Fruit fly (Drosophila melanogaster) whole organism, embryonic: ENCODE measurements around the gene CG13984.

Experiments
- Abd-B ChIP-seq: fragments of 200-800 bp; sonication (Bioruptor generic); optimal IDR thresholded peaks from 2 replicates; lab custom pipeline; 2018; ENCODE audit warnings: missing biosample characterization, mild to moderate bottlenecking, missing genetic modification characterization, moderate library complexity
- Aef1 ChIP-seq: fragments of 200-800 bp; sonication (Bioruptor generic); IDR thresholded peaks from 3 replicates; pipeline ENCODE4 v1.3.6; 2022; ENCODE audit warnings: missing biosample characterization, missing genetic modification characterization
- CG10462 ChIP-seq: fragments of 200-800 bp; sonication (Bioruptor generic); optimal IDR thresholded peaks from 2 replicates; lab custom pipeline; 2016; ENCODE audit warnings: missing biosample characterization, missing genetic modification characterization
- CG10979 ChIP-seq: fragments of 200-800 bp; sonication (Bioruptor generic); optimal IDR thresholded peaks from 2 replicates; lab custom pipeline; 2018; ENCODE audit warnings: missing biosample characterization, mild to moderate bottlenecking, missing genetic modification characterization, moderate library complexity
- CG11247 ChIP-seq: fragments of 200-800 bp; sonication (Bioruptor generic); IDR thresholded peaks from 2 replicates; pipeline ENCODE4 v1.3.6; 2022; ENCODE audit warnings: missing biosample characterization, missing genetic modification characterization
- CG11695 ChIP-seq: fragments of 200-800 bp; sonication (Bioruptor generic); IDR thresholded peaks from 3 replicates; pipeline ENCODE4 v1.3.6; 2022; ENCODE audit warnings: missing biosample characterization, missing genetic modification characterization
- CG12071 ChIP-seq: fragments of 200-800 bp; sonication (Bioruptor generic); optimal IDR thresholded peaks from 3 replicates; lab custom pipeline; 2018; ENCODE audit warnings: missing biosample characterization, mild to moderate bottlenecking, missing genetic modification characterization
- CG12942 ChIP-seq: fragments of 200-800 bp; sonication (Bioruptor generic); optimal IDR thresholded peaks from 3 replicates; lab custom pipeline; 2016; ENCODE audit warnings: missing biosample characterization, missing genetic modification characterization
- CG14860 ChIP-seq: fragments of 200-800 bp; sonication (Bioruptor generic); IDR thresholded peaks from 3 replicates; pipeline ENCODE4 v1.3.6; 2022; ENCODE audit warnings: missing biosample characterization, missing genetic modification characterization; ENCODE audit not compliant: partially characterized antibody
- CG16863 ChIP-seq: fragments of 200-800 bp; sonication (Bioruptor generic); optimal IDR thresholded peaks from 3 replicates; lab custom pipeline; 2016; ENCODE audit warnings: missing biosample characterization, missing genetic modification characterization
- CG18262 ChIP-seq: fragments of 200-800 bp; optimal IDR thresholded peaks from 3 replicates; lab custom pipeline; 2019; ENCODE audit warnings: missing biosample characterization, mild to moderate bottlenecking, missing genetic modification characterization, moderate library complexity
- CG1832 ChIP-seq: fragments of 200-800 bp; sonication (Bioruptor generic); optimal IDR thresholded peaks from 2 replicates; lab custom pipeline; 2017; ENCODE audit warnings: missing biosample characterization, mild to moderate bottlenecking, missing genetic modification characterization, inconsistent platforms
- CG2889 ChIP-seq: fragments of 200-800 bp; sonication (Bioruptor generic); IDR thresholded peaks from 3 replicates; pipeline ENCODE4 v1.3.6; 2022; ENCODE audit warnings: missing biosample characterization, missing genetic modification characterization
- CG4360 ChIP-seq: fragments of 200-800 bp; sonication (Bioruptor generic); IDR thresholded peaks from 2 replicates; pipeline ENCODE4 v1.3.6; 2022; ENCODE audit warnings: missing biosample characterization, missing genetic modification characterization
- CG5953 ChIP-seq: fragments of 200-800 bp; sonication (Bioruptor generic); IDR thresholded peaks from 2 replicates; pipeline ENCODE4 v1.3.6; 2022; ENCODE audit warnings: missing biosample characterization, missing genetic modification characterization
- CG7928 ChIP-seq: fragments of 200-800 bp; sonication (Bioruptor generic); optimal IDR thresholded peaks from 2 replicates; lab custom pipeline; 2017; ENCODE audit warnings: missing biosample characterization, mild to moderate bottlenecking, missing genetic modification characterization
- CG8089 ChIP-seq: fragments of 200-800 bp; sonication (Bioruptor generic); optimal IDR thresholded peaks from 3 replicates; lab custom pipeline; 2016; ENCODE audit warnings: missing biosample characterization, missing genetic modification characterization
- CG9876 ChIP-seq: fragments of 200-800 bp; sonication (Bioruptor generic); optimal IDR thresholded peaks from 2 replicates; lab custom pipeline; 2016; ENCODE audit warnings: missing biosample characterization, missing genetic modification characterization
- Camta ChIP-seq: fragments of 200-800 bp; sonication (Bioruptor generic); optimal IDR thresholded peaks from 2 replicates; lab custom pipeline; 2016; ENCODE audit warnings: missing biosample characterization, missing genetic modification characterization
- CrebB ChIP-seq: fragments of 200-800 bp; sonication (Bioruptor generic); optimal IDR thresholded peaks from 3 replicates; lab custom pipeline; 2018; ENCODE audit warnings: missing biosample characterization, mild to moderate bottlenecking, missing genetic modification characterization
- Dad ChIP-seq: fragments of 200-800 bp; sonication (Bioruptor generic); optimal IDR thresholded peaks from 3 replicates; lab custom pipeline; 2016; ENCODE audit warnings: missing biosample characterization, missing genetic modification characterization
- Dip3 ChIP-seq: fragments of 200-800 bp; sonication (Bioruptor generic); optimal IDR thresholded peaks from 3 replicates; lab custom pipeline; 2016; ENCODE audit warnings: missing biosample characterization, missing genetic modification characterization
- HLH3B ChIP-seq: fragments of 200-800 bp; sonication (Bioruptor generic); IDR thresholded peaks from 2 replicates; pipeline ENCODE4 v1.3.6; 2022; ENCODE audit warnings: missing biosample characterization, missing genetic modification characterization
- HmgZ ChIP-seq: fragments of 200-800 bp; sonication (Bioruptor generic); optimal IDR thresholded peaks from 2 replicates; lab custom pipeline; 2018; ENCODE audit warnings: missing biosample characterization, mild to moderate bottlenecking, missing genetic modification characterization
- Hmx ChIP-seq: fragments of 200-800 bp; sonication (Bioruptor generic); optimal IDR thresholded peaks from 2 replicates; lab custom pipeline; 2016; ENCODE audit warnings: missing biosample characterization, missing genetic modification characterization
- Hr78 ChIP-seq, 2 experiments: fragments of 200-800 bp in 1 of 2; fragments of >200 bp in 1 of 2; sonication (Bioruptor generic) in 1 of 2; optimal IDR thresholded peaks; 2 replicates each; lab custom pipeline; 2017 to 2019; ENCODE audit warnings: missing biosample characterization in 2 of 2, missing genetic modification characterization in 2 of 2, mild to moderate bottlenecking in 1 of 2, moderate library complexity in 1 of 2
- NfI ChIP-seq: fragments of 200-800 bp; sonication (Bioruptor generic); optimal IDR thresholded peaks from 3 replicates; lab custom pipeline; 2018; ENCODE audit warnings: missing biosample characterization, mild to moderate bottlenecking, missing genetic modification characterization, moderate library complexity
- Oaz ChIP-seq: fragments of 200-800 bp; sonication (Bioruptor generic); IDR thresholded peaks from 2 replicates; pipeline ENCODE4 v1.3.6; 2022; ENCODE audit warnings: missing biosample characterization, missing genetic modification characterization
- Rx ChIP-seq: fragments of 200-800 bp; sonication (Bioruptor generic); IDR thresholded peaks from 2 replicates; pipeline ENCODE4 v1.3.6; 2022; ENCODE audit warnings: missing biosample characterization, missing genetic modification characterization
- az2 ChIP-seq: fragments of 200-800 bp; sonication (Bioruptor generic); optimal IDR thresholded peaks from 3 replicates; lab custom pipeline; 2016; ENCODE audit warnings: missing biosample characterization, missing genetic modification characterization
- bigmax ChIP-seq: fragments of 200-800 bp; sonication (Bioruptor generic); optimal IDR thresholded peaks from 2 replicates; lab custom pipeline; 2018; ENCODE audit warnings: missing biosample characterization, mild to moderate bottlenecking, missing genetic modification characterization
- crc ChIP-seq: fragments of 200-800 bp; sonication (Bioruptor generic); optimal IDR thresholded peaks from 2 replicates; lab custom pipeline; 2016; ENCODE audit warnings: missing biosample characterization, missing genetic modification characterization
- dmrt11E ChIP-seq: fragments of 200-800 bp; sonication (Bioruptor generic); optimal IDR thresholded peaks from 3 replicates; lab custom pipeline; 2018; ENCODE audit warnings: missing biosample characterization, mild to moderate bottlenecking, missing genetic modification characterization, moderate library complexity
- exex ChIP-seq: fragments of 200-800 bp; sonication (Bioruptor generic); optimal IDR thresholded peaks from 4 replicates; lab custom pipeline; 2018; ENCODE audit warnings: missing biosample characterization, mild to moderate bottlenecking, missing genetic modification characterization, moderate library complexity
- hbn ChIP-seq: fragments of 200-800 bp; sonication (Bioruptor generic); IDR thresholded peaks from 2 replicates; pipeline ENCODE4 v1.3.6; 2022; ENCODE audit warnings: missing biosample characterization, missing genetic modification characterization; ENCODE audit not compliant: partially characterized antibody
- hkb ChIP-seq, 2 experiments: fragments of 200-800 bp in 1 of 2; fragments of >200 bp in 1 of 2; sonication (Bioruptor generic) in 1 of 2; IDR thresholded peaks in 1 of 2; optimal IDR thresholded peaks in 1 of 2; 2 replicates each; pipeline versions ENCODE4 v1.3.6 to Lab custom; 2017 to 2022; ENCODE audit warnings: missing biosample characterization in 1 of 2, missing genetic modification characterization in 1 of 2
- inv ChIP-seq: fragments of 200-800 bp; sonication (Bioruptor generic); IDR thresholded peaks from 2 replicates; pipeline ENCODE4 v1.3.6; 2022; ENCODE audit warnings: missing biosample characterization, missing genetic modification characterization; ENCODE audit not compliant: partially characterized antibody
- lab ChIP-seq: fragments of 200-800 bp; sonication (Bioruptor generic); optimal IDR thresholded peaks from 3 replicates; lab custom pipeline; 2017; ENCODE audit warnings: missing biosample characterization, missing genetic modification characterization, mild to moderate bottlenecking, moderate library complexity, missing genetic modification reagents
- lola ChIP-seq, 3 experiments: fragments of >200 bp in 2 of 3; fragments of 200-800 bp in 1 of 3; sonication (Bioruptor generic) in 1 of 3; optimal IDR thresholded peaks; 2 replicates each; lab custom pipeline; 2017 to 2019; ENCODE audit warnings: missing biosample characterization in 3 of 3, missing genetic modification characterization in 3 of 3, mild to moderate bottlenecking in 1 of 3, moderate library complexity in 1 of 3
- luna ChIP-seq: fragments of 200-800 bp; sonication (Bioruptor generic); optimal IDR thresholded peaks from 2 replicates; lab custom pipeline; 2016; ENCODE audit warnings: missing biosample characterization, missing genetic modification characterization
- nerfin-2 ChIP-seq: fragments of 200-800 bp; sonication (Bioruptor generic); IDR thresholded peaks from 2 replicates; pipeline ENCODE4 v1.3.6; 2022; ENCODE audit warnings: missing biosample characterization, missing genetic modification characterization; ENCODE audit not compliant: partially characterized antibody
- nmo ChIP-seq: fragments of 200-800 bp; sonication (Bioruptor generic); optimal IDR thresholded peaks from 2 replicates; lab custom pipeline; 2018; ENCODE audit warnings: missing biosample characterization, mild to moderate bottlenecking, missing genetic modification characterization, moderate library complexity
- pho ChIP-seq: fragments of 200-800 bp; sonication (Bioruptor generic); optimal IDR thresholded peaks from 2 replicates; lab custom pipeline; 2016; ENCODE audit warnings: missing biosample characterization, missing genetic modification characterization
- phol ChIP-seq: fragments of 200-800 bp; sonication (Bioruptor generic); optimal IDR thresholded peaks from 3 replicates; lab custom pipeline; 2018; ENCODE audit warnings: missing biosample characterization, mild to moderate bottlenecking, missing genetic modification characterization, moderate library complexity
- sd ChIP-seq: fragments of 200-800 bp; sonication (Bioruptor generic); optimal IDR thresholded peaks from 3 replicates; lab custom pipeline; 2018; ENCODE audit warnings: missing biosample characterization, mild to moderate bottlenecking, missing genetic modification characterization, moderate library complexity
- shn ChIP-seq: fragments of 200-800 bp; sonication (Bioruptor generic); optimal IDR thresholded peaks from 3 replicates; lab custom pipeline; 2016; ENCODE audit warnings: missing biosample characterization, missing genetic modification characterization
- ssp ChIP-seq: fragments of 200-800 bp; sonication (Bioruptor generic); IDR thresholded peaks from 2 replicates; pipeline ENCODE4 v1.3.6; 2022; ENCODE audit warnings: missing biosample characterization, missing genetic modification characterization
- tx ChIP-seq: fragments of 200-800 bp; sonication (Bioruptor generic); optimal IDR thresholded peaks from 2 replicates; lab custom pipeline; 2016; ENCODE audit warnings: missing biosample characterization, missing genetic modification characterization
- wdn ChIP-seq: fragments of 200-800 bp; sonication (Bioruptor generic); IDR thresholded peaks from 2 replicates; pipeline ENCODE4 v1.3.6; 2022; ENCODE audit warnings: missing biosample characterization, missing genetic modification characterization
- zf30C ChIP-seq: fragments of 200-800 bp; sonication (Bioruptor generic); optimal IDR thresholded peaks from 3 replicates; lab custom pipeline; 2018; ENCODE audit warnings: missing biosample characterization, mild to moderate bottlenecking, missing genetic modification characterization

The CG13984 gene

DNA sequence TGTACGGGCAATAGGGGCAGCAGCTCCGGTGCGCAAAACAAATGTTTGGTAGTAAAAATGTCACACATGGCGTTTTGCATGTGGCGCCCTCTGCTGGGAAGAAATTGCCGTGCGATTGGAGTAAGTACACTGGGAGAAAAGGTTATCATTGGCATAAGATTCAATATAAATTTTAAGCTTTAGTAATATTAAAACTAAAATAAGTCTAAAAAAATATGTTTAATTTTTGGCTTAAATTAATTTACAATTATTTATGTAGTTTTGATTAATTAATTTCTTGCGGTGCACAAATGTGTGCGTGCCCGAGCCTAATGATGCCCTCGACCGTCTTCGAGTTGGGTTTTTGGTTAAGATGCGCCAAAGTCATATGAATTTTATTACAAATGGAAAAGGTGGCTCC, 28.3 kb upstream of the CG13984 start (continued):
- TF ChIP-seq crc (GFP tag; lab: Kevin White, UChicago) (no peak), Dip3 (no peak), wdn (GFP tag; lab: Robert Waterston, UW) (peak; percentile 45; the same call in 1 of the 2 replicates), zf30C (peak; percentile 51), CG16863 (GFP tag; lab: Kevin White, UChicago) (no peak), Hmx (no peak), CG10462 (no peak), hkb (optimal IDR thresholded peaks at IDR 0.05; lab: Kevin White, UChicago) (no peak), hkb (GFP tag; IDR thresholded peaks at IDR 0.05; lab: Robert Waterston, UW) (peak; percentile 82), Dad (GFP tag; lab: Kevin White, UChicago) (peak; percentile 9), pho (no peak), CG18262 (tag; lab: Kevin White, UChicago) (peak; percentile 73), Aef1 (peak; percentile 70), NfI (peak; percentile 45), Abd-B (GFP tag; lab: Kevin White, UChicago) (peak; percentile 63), nerfin-2 (GFP tag; lab: Robert Waterston, UW) (no peak), CG14860 (GFP tag; lab: Robert Waterston, UW) (0 out of 3 replicates have a peak, but pooled peaks have one; percentile 2), CrebB (tag; lab: Kevin White, UChicago) (no peak), sd (tag; lab: Kevin White, UChicago) (peak; percentile 25), tx (GFP tag; lab: Kevin White, UChicago) (no peak), dmrt11E (tag; lab: Kevin White, UChicago) (peak; percentile 74), shn (GFP tag; lab: Kevin White, UChicago) (no peak), nmo (GFP tag; lab: Kevin White, UChicago) (peak; percentile 69), CG2889 (GFP tag; lab: Robert Waterston, UW) (peak; percentile 40; the same call in 1 of the 3 replicates), CG1832 (no peak), CG8089 (GFP tag; lab: Kevin White, UChicago) (no peak), CG5953 (no peak), CG10979 (tag; lab: Kevin White, UChicago) (peak; percentile 77), lola (GFP tag; optimal IDR thresholded peaks at IDR 0.05; lab: Kevin White, UChicago) (peak in 1 of 3 experiments; percentile 53), CG4360 (GFP tag; lab: Robert Waterston, UW) (no peak), HLH3B (peak; percentile 78), phol (tag; lab: Kevin White, UChicago) (peak; percentile 71), az2 (peak; percentile 61), Rx (GFP tag; lab: Robert Waterston, UW) (peak; percentile 42; the same call in 1 of the 2 replicates), CG12071 (GFP tag; lab: Kevin White, UChicago) (no peak), CG11695 (GFP tag; lab: Robert Waterston, UW) (peak; percentile 75), CG12942 (GFP tag; lab: Kevin White, UChicago) (peak; percentile 39), Camta (GFP tag; lab: Kevin White, UChicago) (peak; percentile 2), CG11247 (GFP tag; lab: Robert Waterston, UW) (0 out of 2 replicates have a peak, but pooled peaks have one; percentile 51), HmgZ (tag; lab: Kevin White, UChicago) (peak; percentile 31), bigmax (GFP tag; lab: Kevin White, UChicago) (no peak), exex (tag; lab: Kevin White, UChicago) (peak; percentile 1), hbn (no peak), lab (peak; percentile 74), CG7928 (GFP tag; lab: Kevin White, UChicago) (no peak), Hr78 (GFP tag; optimal IDR thresholded peaks at IDR 0.05; lab: Kevin White, UChicago) (no peak), inv (GFP tag; lab: Robert Waterston, UW) (no peak), CG9876 (GFP tag; lab: Kevin White, UChicago) (no peak), ssp (GFP tag; lab: Robert Waterston, UW) (peak; percentile 63), Oaz (GFP tag; lab: Robert Waterston, UW) (peak; percentile 33; the same call in 1 of the 2 replicates), luna (GFP tag; lab: Kevin White, UChicago) (no peak)
